Worm (Caenorhabditis elegans) whole organism, late embryonic: Measurements from ENCODE around the gene pms-2.

Experiments
- C08G9.2 ChIP-seq: sonication (generic microtip); optimal IDR thresholded peaks from 2 replicates; lab custom pipeline; 2016; ENCODE audit warnings: mild to moderate bottlenecking, missing genetic modification characterization, moderate library complexity, missing compliant biosample characterization
- K02D7.2 ChIP-seq: sonication (generic microtip); optimal IDR thresholded peaks from 2 replicates; lab custom pipeline; 2017; ENCODE audit warnings: mild to moderate bottlenecking, missing genetic modification characterization, missing compliant biosample characterization
- Y22D7AL.16 ChIP-seq: sonication (generic microtip); optimal IDR thresholded peaks from 2 replicates; lab custom pipeline; 2016; ENCODE audit warnings: missing genetic modification characterization, missing compliant biosample characterization
- ceh-24 ChIP-seq: sonication (generic microtip); optimal IDR thresholded peaks from 2 replicates; lab custom pipeline; 2016; ENCODE audit warnings: mild to moderate bottlenecking, missing genetic modification characterization, missing compliant biosample characterization
- ceh-31 ChIP-seq: sonication (generic microtip); optimal IDR thresholded peaks from 2 replicates; lab custom pipeline; 2016; ENCODE audit warnings: missing genetic modification characterization, missing compliant biosample characterization
- ceh-34 ChIP-seq: sonication (generic microtip); optimal IDR thresholded peaks from 2 replicates; lab custom pipeline; 2016; ENCODE audit warnings: mild to moderate bottlenecking, missing genetic modification characterization, missing compliant biosample characterization
- ceh-45 ChIP-seq: fragments of 200-800 bp; sonication (Bioruptor generic); IDR thresholded peaks from 2 replicates; pipeline ENCODE4 v1.3.6; 2022; ENCODE audit warnings: missing genetic modification reagents, missing genetic modification characterization, missing compliant biosample characterization
- ceh-48 ChIP-seq: sonication (generic microtip); optimal IDR thresholded peaks from 2 replicates; lab custom pipeline; 2016; ENCODE audit warnings: missing genetic modification characterization, inconsistent platforms, missing compliant biosample characterization
- ceh-6 ChIP-seq: fragments of 200-800 bp; sonication (Bioruptor generic); optimal IDR thresholded peaks from 2 replicates; lab custom pipeline; 2018; ENCODE audit warnings: mild to moderate bottlenecking, missing genetic modification characterization, missing compliant biosample characterization
- dmd-4 ChIP-seq: sonication (generic microtip); optimal IDR thresholded peaks from 2 replicates; lab custom pipeline; 2016; ENCODE audit warnings: borderline replicate concordance, missing genetic modification characterization, missing compliant biosample characterization
- ets-4 ChIP-seq: sonication (generic microtip); optimal IDR thresholded peaks from 2 replicates; lab custom pipeline; 2016; ENCODE audit warnings: missing genetic modification characterization, missing compliant biosample characterization
- eyg-1 ChIP-seq: sonication (generic microtip); optimal IDR thresholded peaks from 2 replicates; lab custom pipeline; 2016; ENCODE audit warnings: missing genotype, missing genetic modification characterization, missing compliant biosample characterization
- fkh-10 ChIP-seq: fragments of 150-350 bp; optimal IDR thresholded peaks from 2 replicates; lab custom pipeline; 2014; ENCODE audit warnings: missing biosample characterization, missing genetic modification reagents, missing genetic modification characterization
- gmeb-2 ChIP-seq: sonication (generic microtip); optimal IDR thresholded peaks from 2 replicates; lab custom pipeline; 2016; ENCODE audit warnings: missing genetic modification characterization, inconsistent platforms, missing compliant biosample characterization
- hlh-30 ChIP-seq: sonication (generic microtip); optimal IDR thresholded peaks from 2 replicates; lab custom pipeline; 2017; ENCODE audit warnings: antibody characterized with exemption, missing genetic modification characterization, missing compliant biosample characterization; ENCODE audit not compliant: insufficient read depth
- hlh-8 ChIP-seq: sonication (generic microtip); optimal IDR thresholded peaks from 2 replicates; lab custom pipeline; 2016; ENCODE audit warnings: missing genotype, missing genetic modification characterization, missing compliant biosample characterization
- mec-3 ChIP-seq: sonication (generic microtip); optimal IDR thresholded peaks from 2 replicates; lab custom pipeline; 2016; ENCODE audit warnings: borderline replicate concordance, missing genetic modification characterization, missing compliant biosample characterization
- nfya-1 ChIP-seq: sonication (generic microtip); optimal IDR thresholded peaks from 2 replicates; lab custom pipeline; 2017; ENCODE audit warnings: missing genetic modification characterization, mild to moderate bottlenecking, missing compliant biosample characterization, antibody characterized with exemption, moderate library complexity
- nhr-232 ChIP-seq: sonication (generic microtip); optimal IDR thresholded peaks from 2 replicates; lab custom pipeline; 2016; ENCODE audit warnings: missing genetic modification characterization, missing compliant biosample characterization
- npax-4 ChIP-seq: sonication (generic microtip); optimal IDR thresholded peaks from 2 replicates; lab custom pipeline; 2016; ENCODE audit warnings: missing genetic modification characterization, missing compliant biosample characterization
- odd-2 ChIP-seq: sonication (generic microtip); optimal IDR thresholded peaks from 2 replicates; lab custom pipeline; 2017; ENCODE audit warnings: antibody characterized with exemption, mild to moderate bottlenecking, missing genetic modification characterization, missing compliant biosample characterization
- pag-3 ChIP-seq: sonication (generic microtip); optimal IDR thresholded peaks from 2 replicates; lab custom pipeline; 2016; ENCODE audit warnings: missing compliant biosample characterization, missing genetic modification characterization, borderline replicate concordance
- pat-9 ChIP-seq: fragments of 200-800 bp; sonication (Bioruptor generic); optimal IDR thresholded peaks from 2 replicates; lab custom pipeline; 2018; ENCODE audit warnings: mild to moderate bottlenecking, missing genetic modification characterization, moderate library complexity, missing compliant biosample characterization
- pha-4 ChIP-seq: fragments of 150-350 bp; optimal IDR thresholded peaks from 2 replicates; lab custom pipeline; 2018; ENCODE audit warnings: missing biosample characterization, missing genetic modification reagents, missing genetic modification characterization
- pqm-1 ChIP-seq: sonication (generic microtip); optimal IDR thresholded peaks from 2 replicates; lab custom pipeline; 2016; ENCODE audit warnings: missing genetic modification characterization, missing compliant biosample characterization
- rnt-1 ChIP-seq: sonication (generic microtip); optimal IDR thresholded peaks from 2 replicates; lab custom pipeline; 2016; ENCODE audit warnings: missing genetic modification characterization, missing compliant biosample characterization
- tbx-2 ChIP-seq: sonication (generic microtip); optimal IDR thresholded peaks from 2 replicates; lab custom pipeline; 2016; ENCODE audit warnings: missing genetic modification characterization, missing compliant biosample characterization
- tbx-7 ChIP-seq: sonication (generic microtip); optimal IDR thresholded peaks from 2 replicates; lab custom pipeline; 2016; ENCODE audit warnings: missing genotype, missing genetic modification characterization, missing compliant biosample characterization
- ttx-3 ChIP-seq: sonication (generic microtip); optimal IDR thresholded peaks from 2 replicates; lab custom pipeline; 2016; ENCODE audit warnings: missing genetic modification reagents, missing genetic modification characterization, missing compliant biosample characterization
- unc-42 ChIP-seq: sonication (generic microtip); optimal IDR thresholded peaks from 2 replicates; lab custom pipeline; 2016; ENCODE audit warnings: missing genotype, missing genetic modification characterization, missing compliant biosample characterization
- zip-5 ChIP-seq: sonication (generic microtip); optimal IDR thresholded peaks from 2 replicates; lab custom pipeline; 2016; ENCODE audit warnings: missing genetic modification characterization, missing compliant biosample characterization
- ztf-16 ChIP-seq: sonication (generic microtip); optimal IDR thresholded peaks from 2 replicates; lab custom pipeline; 2017; ENCODE audit warnings: missing genetic modification characterization, missing compliant biosample characterization

pms-2 gene

DNA sequence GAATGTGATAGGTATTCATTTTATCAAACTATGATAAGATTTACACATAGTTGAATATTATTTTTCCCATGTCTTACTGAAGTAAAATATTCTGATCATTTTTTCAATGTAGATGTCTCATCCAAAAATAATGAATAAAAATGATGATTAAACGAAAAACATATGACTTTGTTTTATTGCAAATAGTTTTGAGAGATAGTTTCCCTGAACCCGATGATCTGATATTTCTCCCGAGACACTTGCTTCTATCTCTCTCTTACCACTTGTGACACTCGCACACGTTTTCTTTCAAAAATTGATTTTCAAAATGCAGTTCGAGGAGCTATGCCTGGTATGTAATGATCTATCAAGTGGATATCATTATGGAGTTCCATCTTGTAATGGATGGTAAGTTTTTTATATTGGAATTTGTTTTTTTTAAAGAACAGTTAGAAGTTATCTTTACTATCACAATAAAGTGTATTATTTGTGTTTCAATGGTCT lies at the start of gene pms-2, which contains the start of gene nhr-101:
pms-2 (minus strand) TSS at position 433 of the 483 bp plus-strand sequence.
nhr-101 (plus strand) TSS at position 308 of the 483 bp plus-strand sequence.
- TF ChIP-seq rnt-1 (tag; lab: Kevin White, UChicago) (no peak), ceh-31 (tag; lab: Kevin White, UChicago) (no peak), Y22D7AL.16 (tag; lab: Kevin White, UChicago) (no peak), ttx-3 (no peak), gmeb-2 (tag; lab: Kevin White, UChicago) (no peak), ceh-45 (GFP tag; lab: Robert Waterston, UW) (no peak), npax-4 (no peak), zip-5 (tag; lab: Kevin White, UChicago) (no peak), mec-3 (no peak), pat-9 (no peak), ceh-24 (no peak), tbx-2 (tag; lab: Kevin White, UChicago) (no peak), nhr-232 (no peak)

DNA sequence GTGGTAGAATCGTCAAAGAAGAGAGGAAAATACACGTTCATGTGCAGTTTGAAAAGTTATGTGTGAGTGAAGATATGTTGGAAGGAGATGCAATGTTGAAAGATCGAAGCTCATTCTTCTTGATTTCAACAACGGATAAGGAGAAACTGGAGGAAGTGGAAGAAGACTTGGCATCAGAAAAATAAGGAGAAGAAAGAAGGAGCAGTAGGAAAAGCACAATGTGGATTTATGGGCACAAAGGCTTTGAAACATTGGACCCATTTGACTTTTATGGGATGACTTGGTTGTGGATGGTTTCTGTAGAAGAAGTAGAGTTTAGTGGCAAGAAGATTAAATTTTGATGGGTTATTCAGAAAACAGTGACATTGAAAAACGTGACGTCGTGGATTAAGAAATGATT lies 49.7 kb upstream of the pms-2 start:
- TF ChIP-seq mec-3 = no peak
- no peak for TF ChIP-seq C08G9.2
- no peak for TF ChIP-seq eyg-1 (tag; lab: Kevin White, UChicago)
- TF ChIP-seq pha-4 = no peak
- no peak for TF ChIP-seq unc-42
- TF ChIP-seq gmeb-2 (tag; lab: Kevin White, UChicago) = no peak
- TF ChIP-seq ceh-31 (tag; lab: Kevin White, UChicago) = no peak
- no peak for TF ChIP-seq fkh-10 (GFP tag; lab: Kevin White, UChicago)
- no peak for TF ChIP-seq pqm-1 (tag; lab: Kevin White, UChicago)
- TF ChIP-seq npax-4 = no peak
- TF ChIP-seq hlh-30 (tag; lab: Kevin White, UChicago) = no peak
- no peak for TF ChIP-seq pat-9
- TF ChIP-seq tbx-2 (tag; lab: Kevin White, UChicago) = no peak
- TF ChIP-seq ceh-34 = no peak
- no peak for TF ChIP-seq ztf-16 (tag; lab: Kevin White, UChicago)

DNA sequence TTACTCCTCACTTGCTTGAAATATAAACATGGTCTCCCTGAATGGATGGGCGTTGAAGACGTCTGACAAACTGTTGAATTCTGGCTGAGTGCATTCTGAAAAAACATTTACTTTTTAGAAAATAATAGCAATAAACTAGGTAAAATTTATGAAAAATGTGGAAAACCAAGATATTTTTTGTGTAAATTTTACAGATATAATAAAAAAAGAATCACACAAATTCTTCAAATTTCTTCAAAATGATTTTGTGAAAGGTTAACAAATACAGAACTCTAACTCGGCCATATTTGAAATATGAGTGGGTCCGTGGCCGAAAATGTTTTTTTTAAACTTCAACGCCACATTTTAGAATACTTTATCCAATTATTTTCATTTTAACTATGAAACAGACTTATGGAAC lies 47.8 kb upstream of the pms-2 start, which contains the start of gene glb-15:
glb-15 (minus strand) TSS at position 101 of the 400 bp plus-strand sequence.
- TF ChIP-seq ceh-6 (GFP tag; lab: Kevin White, UChicago) (no peak), ceh-31 (tag; lab: Kevin White, UChicago) (no peak)

DNA sequence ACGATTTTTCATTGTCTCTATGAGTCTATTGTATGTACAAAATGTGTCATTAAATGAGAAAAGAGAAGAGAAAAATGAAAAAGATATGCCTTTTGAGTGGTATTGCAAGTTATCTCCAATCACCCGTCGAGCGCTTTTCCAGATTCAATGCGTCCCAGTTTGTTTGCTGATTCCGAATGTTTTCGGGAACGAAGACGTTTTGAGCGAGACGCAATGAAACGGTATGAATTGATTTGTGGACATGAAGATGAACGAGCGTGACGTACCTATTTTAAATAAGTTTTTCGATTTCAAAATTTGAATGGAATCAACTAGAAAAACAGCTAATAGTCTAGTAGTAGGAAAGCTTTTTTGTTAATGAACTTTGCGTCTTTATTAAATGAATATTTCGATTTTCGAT lies 46.4 kb upstream of the pms-2 start:
- TF ChIP-seq dmd-4 (tag; lab: Kevin White, UChicago) (no peak), hlh-8 (tag; lab: Kevin White, UChicago) (no peak), ceh-48 (tag; lab: Kevin White, UChicago) (no peak), ets-4 (tag; lab: Kevin White, UChicago) (no peak)

DNA sequence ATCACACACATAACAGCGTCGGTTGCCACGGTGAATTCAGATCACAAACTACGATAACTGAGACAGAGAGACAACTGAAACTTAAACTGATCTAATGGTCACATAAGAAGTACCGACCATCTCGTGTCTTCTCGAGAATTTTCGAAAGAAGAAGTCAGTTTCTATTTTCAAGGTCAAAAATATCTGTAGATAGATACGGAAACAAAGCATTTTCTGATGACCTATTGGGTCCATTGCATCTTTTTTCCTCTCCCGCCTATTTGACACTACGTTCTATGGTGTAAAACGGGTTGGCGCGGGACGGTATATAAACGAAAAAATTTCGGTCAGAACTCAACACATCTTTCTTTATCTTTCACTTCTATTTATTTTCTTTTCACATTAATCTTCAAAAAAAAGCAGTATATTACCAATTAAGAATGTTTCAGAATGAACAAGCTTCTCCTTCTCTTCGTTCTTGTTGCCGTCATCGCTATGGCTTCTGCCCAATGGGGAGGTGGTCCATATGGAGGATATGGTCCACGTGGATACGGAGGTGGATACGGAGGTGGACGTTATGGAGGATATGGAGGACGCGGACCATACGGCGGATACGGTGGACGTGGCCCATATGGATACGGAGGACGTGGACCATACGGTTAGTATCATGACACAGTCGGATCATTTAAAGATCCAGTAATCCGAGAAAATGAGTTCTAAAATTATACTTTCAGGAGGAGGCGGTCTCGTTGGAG lies 45.7 kb upstream of the pms-2 start, which contains the start of gene nlp-24:
nlp-24 (plus strand) TSS at position 429 of the 734 bp plus-strand sequence.
- TF ChIP-seq pag-3 (tag; lab: Kevin White, UChicago) = no peak
- no peak for TF ChIP-seq K02D7.2
- no peak for TF ChIP-seq odd-2
- no peak for TF ChIP-seq tbx-2 (tag; lab: Kevin White, UChicago)
- TF ChIP-seq nfya-1 (tag; lab: Kevin White, UChicago) = no peak
- TF ChIP-seq tbx-7 (tag; lab: Kevin White, UChicago) = no peak
- no peak for TF ChIP-seq ceh-45 (GFP tag; lab: Robert Waterston, UW)
- TF ChIP-seq zip-5 (tag; lab: Kevin White, UChicago) = no peak
